ENCODE assay signal across 3 worm cellular contexts in the genomic region with DNA sequence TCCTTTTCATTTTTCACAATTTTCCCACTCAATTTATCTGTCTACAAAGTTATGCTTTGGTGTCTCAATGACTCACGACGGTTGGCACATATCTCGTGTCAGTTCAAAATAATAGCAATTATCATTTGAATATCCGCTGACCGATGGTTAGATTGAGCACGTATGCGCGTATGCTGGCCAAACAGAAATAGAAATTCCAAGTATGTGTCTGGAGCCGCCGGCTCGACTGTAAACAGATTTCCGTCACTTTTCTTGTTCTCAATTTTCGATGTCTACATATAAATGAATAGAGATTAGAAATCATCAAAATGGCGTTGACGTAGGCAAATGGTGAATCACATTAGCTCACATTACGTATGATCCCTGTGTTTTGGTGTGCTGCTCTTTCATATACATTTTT.
TF ChIP-seq lines count a peak whose summit lies in the region.

No protein-coding gene starts in this region.

TF ChIP-seq in whole organism, L1 larva, 84 proteins besides CTCF, POLR2A, EP300 and RAD21 (continues in another document):
- TF ChIP-seq zip-4 (GFP tag; optimal IDR thresholded peaks at IDR 0.05; lab: Kevin White, UChicago) (no peak), lin-14 (GFP tag; optimal IDR thresholded peaks at IDR 0.05; lab: Kevin White, UChicago) (peak; percentile 2), nhr-11 (tag; optimal IDR thresholded peaks at IDR 0.05; lab: Kevin White, UChicago) (no peak), jun-1 (tag; optimal IDR thresholded peaks at IDR 0.05; lab: Kevin White, UChicago) (no peak), C34B4.2 (tag; optimal IDR thresholded peaks at IDR 0.05; lab: Kevin White, UChicago) (no peak), ama-1 (optimal IDR thresholded peaks at IDR 0.05; lab: Kevin White, UChicago) (no peak), efl-1 (optimal IDR thresholded peaks at IDR 0.05; lab: Kevin White, UChicago) (no peak), efl-1 (GFP tag; optimal IDR thresholded peaks at IDR 0.05 in 1 of 2; lab: Kevin White, UChicago) (peak in 1 of 2 experiments; percentile 19), egl-13 (tag; optimal IDR thresholded peaks at IDR 0.05; lab: Kevin White, UChicago) (no peak), unc-98 (GFP tag; IDR thresholded peaks at IDR 0.05; lab: Robert Waterston, UW) (no peak), ceh-8 (GFP tag; optimal IDR thresholded peaks at IDR 0.05; lab: Kevin White, UChicago) (peak; percentile 44), grh-1 (GFP tag; IDR thresholded peaks at IDR 0.05; lab: Robert Waterston, UW) (no peak), ceh-63 (GFP tag; optimal IDR thresholded peaks at IDR 0.05; lab: Kevin White, UChicago) (no peak), ceh-82 (tag; optimal IDR thresholded peaks at IDR 0.05; lab: Kevin White, UChicago) (no peak), fkh-8 (tag; optimal IDR thresholded peaks at IDR 0.05; lab: Kevin White, UChicago) (peak; percentile 81), pag-3 (tag; optimal IDR thresholded peaks at IDR 0.05; lab: Kevin White, UChicago; ENCODE audit: borderline replicate concordance, insufficient read depth) (no peak), lin-15B (tag; optimal IDR thresholded peaks at IDR 0.05; lab: Kevin White, UChicago) (no peak), lin-39 (tag; optimal IDR thresholded peaks at IDR 0.05; lab: Kevin White, UChicago) (no peak), C04F5.9 (tag; optimal IDR thresholded peaks at IDR 0.05; lab: Kevin White, UChicago) (no peak), nhr-76 (tag; optimal IDR thresholded peaks at IDR 0.05; lab: Kevin White, UChicago) (no peak), nhr-90 (tag; optimal IDR thresholded peaks at IDR 0.05; lab: Kevin White, UChicago; ENCODE audit: poor library complexity) (no peak), irx-1 (tag; optimal IDR thresholded peaks at IDR 0.05; lab: Kevin White, UChicago) (no peak), nhr-71 (tag; optimal IDR thresholded peaks at IDR 0.05; lab: Kevin White, UChicago) (peak; percentile 77), dpl-1 (GFP tag; optimal IDR thresholded peaks at IDR 0.05; lab: Kevin White, UChicago) (no peak), unc-62 (GFP tag; optimal IDR thresholded peaks at IDR 0.05; lab: Kevin White, UChicago) (no peak), nhr-20 (tag; optimal IDR thresholded peaks at IDR 0.05; lab: Kevin White, UChicago) (peak; percentile 34), isw-1 (GFP tag; IDR thresholded peaks at IDR 0.05; lab: Robert Waterston, UW) (no peak), nhr-47 (tag; optimal IDR thresholded peaks at IDR 0.05; lab: Kevin White, UChicago) (peak; percentile 33), elt-3 (tag; optimal IDR thresholded peaks at IDR 0.05; lab: Kevin White, UChicago) (no peak), ces-1 (GFP tag; optimal IDR thresholded peaks at IDR 0.05; lab: Kevin White, UChicago) (no peak)

TF ChIP-seq in whole organism, L2 larva, 48 proteins besides CTCF, POLR2A, EP300 and RAD21:
- TF ChIP-seq nhr-21 (tag; optimal IDR thresholded peaks at IDR 0.05; lab: Kevin White, UChicago), result peak; percentile 10
- TF ChIP-seq ceh-82 (tag; optimal IDR thresholded peaks at IDR 0.05; lab: Kevin White, UChicago), result no peak
- no peak for TF ChIP-seq nhr-23 (tag; optimal IDR thresholded peaks at IDR 0.05; lab: Kevin White, UChicago)
- no peak for TF ChIP-seq C34F6.9 (tag; optimal IDR thresholded peaks at IDR 0.05; lab: Kevin White, UChicago)

TF ChIP-seq in whole organism, L4 larva, 104 proteins besides CTCF, POLR2A, EP300 and RAD21:
- TF ChIP-seq nhr-10 (tag; optimal IDR thresholded peaks at IDR 0.05; lab: Kevin White, UChicago) (no peak), nhr-48 (tag; optimal IDR thresholded peaks at IDR 0.05; lab: Kevin White, UChicago) (no peak), snpc-4 (tag; optimal IDR thresholded peaks at IDR 0.05; lab: Kevin White, UChicago) (no peak), lsy-2 (tag; optimal IDR thresholded peaks at IDR 0.05; lab: Kevin White, UChicago) (no peak), unc-62 (GFP tag; optimal IDR thresholded peaks at IDR 0.05 in 1 of 2; lab: Kevin White, UChicago) (peak in 1 of 2 experiments; percentile 71), unc-62 (tag; optimal IDR thresholded peaks at IDR 0.05; lab: Kevin White, UChicago) (no peak), F49E8.2 (tag; optimal IDR thresholded peaks at IDR 0.05; lab: Kevin White, UChicago; ENCODE audit: borderline replicate concordance) (no peak), hlh-11 (tag; optimal IDR thresholded peaks at IDR 0.05; lab: Kevin White, UChicago) (no peak), dmd-8 (GFP tag; IDR thresholded peaks at IDR 0.05; lab: Robert Waterston, UW) (no peak), daf-19 (GFP tag; conservative IDR thresholded peaks at IDR 0.05; lab: Robert Waterston, UW) (no peak), F37D6.2 (tag; optimal IDR thresholded peaks at IDR 0.05; lab: Kevin White, UChicago) (no peak), zfp-2 (tag; optimal IDR thresholded peaks at IDR 0.05; lab: Kevin White, UChicago) (no peak), D1046.2 (GFP tag; IDR thresholded peaks at IDR 0.05; lab: Robert Waterston, UW) (0 out of 2 replicates have a peak, but pooled peaks have one; percentile 6), nhr-6 (tag; optimal IDR thresholded peaks at IDR 0.05; lab: Kevin White, UChicago) (no peak), ceh-62 (tag; optimal IDR thresholded peaks at IDR 0.05; lab: Kevin White, UChicago) (no peak), set-16 (GFP tag; IDR thresholded peaks at IDR 0.05; lab: Robert Waterston, UW) (peak; percentile 18; the same call in 1 of the 2 replicates), lin-39 (tag; optimal IDR thresholded peaks at IDR 0.05; lab: Kevin White, UChicago) (no peak), cey-2 (tag; optimal IDR thresholded peaks at IDR 0.05; lab: Kevin White, UChicago; ENCODE audit: borderline replicate concordance, insufficient read depth) (no peak)
TF ChIP-seq in whole organism, L4 larva: peak in this region for 3.

Comparison
In these comparisons a context has a peak if more than half of its experiments do, and no peak if none do; other contexts are left out.
1. Of the 29 proteins assayed by ChIP-seq in both whole organism, L4 larva and whole organism, L1 larva: peak only in whole organism, L4 larva: none; only in whole organism, L1 larva: fkh-10; in both: none; in neither: 27; mixed calls (peak in some experiments, not most) for 1.